Worm (Caenorhabditis elegans) whole organism, young adult: ENCODE results near the gene T09A12.8.

Experiments used
- B0019.2 ChIP-seq: fragments of 200-800 bp; sonication (Bioruptor generic); conservative IDR thresholded peaks from 2 replicates; pipeline ENCODE4 v1.3.6; 2022; ENCODE audit warnings: missing genetic modification reagents, missing genetic modification characterization, missing compliant biosample characterization
- B0261.1 ChIP-seq: sonication (generic microtip); optimal IDR thresholded peaks from 2 replicates; lab custom pipeline; 2016; ENCODE audit warnings: mild to moderate bottlenecking, missing genetic modification characterization, moderate library complexity, missing compliant biosample characterization
- B0336.3 ChIP-seq: fragments of 200-800 bp; sonication (Bioruptor generic); IDR thresholded peaks from 2 replicates; pipeline ENCODE4 v1.3.6; 2022; ENCODE audit warnings: missing genetic modification characterization, missing compliant biosample characterization
- F10E7.11 ChIP-seq: sonication (generic microtip); optimal IDR thresholded peaks from 2 replicates; lab custom pipeline; 2017; ENCODE audit warnings: mild to moderate bottlenecking, missing genetic modification characterization, moderate library complexity, missing compliant biosample characterization
- F22D6.2 ChIP-seq: sonication (generic microtip); optimal IDR thresholded peaks from 2 replicates; lab custom pipeline; 2016; ENCODE audit warnings: mild to moderate bottlenecking, missing genetic modification characterization, missing compliant biosample characterization
- F57C9.4 ChIP-seq: sonication (generic microtip); optimal IDR thresholded peaks from 2 replicates; lab custom pipeline; 2017; ENCODE audit warnings: mild to moderate bottlenecking, missing genetic modification characterization, missing compliant biosample characterization
- K11D2.4 ChIP-seq: fragments of 200-800 bp; sonication (Bioruptor generic); IDR thresholded peaks from 2 replicates; pipeline ENCODE4 v1.3.6; 2022; ENCODE audit warnings: missing genetic modification reagents, missing genetic modification characterization, missing compliant biosample characterization
- T26A5.8 ChIP-seq: sonication (generic microtip); optimal IDR thresholded peaks from 2 replicates; lab custom pipeline; 2016; ENCODE audit warnings: missing genetic modification characterization, missing compliant biosample characterization
- Y53G8AR.9 ChIP-seq: fragments of 200-800 bp; sonication (Bioruptor generic); conservative IDR thresholded peaks from 2 replicates; pipeline ENCODE4 v1.3.6; 2022; ENCODE audit warnings: missing genetic modification reagents, missing genetic modification characterization, missing compliant biosample characterization
- akir-1 ChIP-seq: fragments of 200-800 bp; sonication (Bioruptor generic); optimal IDR thresholded peaks from 2 replicates; lab custom pipeline; 2018; ENCODE audit warnings: mild to moderate bottlenecking, missing genetic modification characterization, moderate library complexity, missing compliant biosample characterization
- attf-5 ChIP-seq: fragments of 200-800 bp; sonication (Bioruptor generic); optimal IDR thresholded peaks from 2 replicates; lab custom pipeline; 2018; ENCODE audit warnings: mild to moderate bottlenecking, missing genetic modification characterization, missing compliant biosample characterization
- cebp-1 ChIP-seq, 2 experiments: fragments of 200-800 bp in 1 of 2; sonication (Bioruptor generic) in 1 of 2; sonication (generic microtip) in 1 of 2; IDR thresholded peaks in 1 of 2; optimal IDR thresholded peaks in 1 of 2; 2 replicates each; pipeline versions ENCODE4 v1.3.6 to Lab custom; 2017 to 2022; ENCODE audit warnings: missing compliant biosample characterization in 2 of 2, missing genetic modification characterization in 2 of 2, mild to moderate bottlenecking in 1 of 2, missing genetic modification reagents in 1 of 2, moderate library complexity in 1 of 2
- ceh-100 ChIP-seq: fragments of 200-800 bp; sonication (Bioruptor generic); IDR thresholded peaks from 2 replicates; pipeline ENCODE4 v1.3.6; 2022; ENCODE audit warnings: missing genetic modification reagents, missing genetic modification characterization, missing compliant biosample characterization
- die-1 ChIP-seq: sonication (generic microtip); optimal IDR thresholded peaks from 2 replicates; lab custom pipeline; 2016; ENCODE audit warnings: missing genotype, mild to moderate bottlenecking, missing genetic modification characterization, missing compliant biosample characterization
- efl-1 ChIP-seq: fragments of 150-350 bp; optimal IDR thresholded peaks from 2 replicates; lab custom pipeline; 2014; ENCODE audit warnings: missing biosample characterization, missing genetic modification reagents, missing genetic modification characterization
- egl-18 ChIP-seq: fragments of 200-800 bp; sonication (Bioruptor generic); IDR thresholded peaks from 2 replicates; pipeline ENCODE4 v1.3.6; 2022; ENCODE audit warnings: missing genetic modification reagents, missing genetic modification characterization, missing compliant biosample characterization
- egrh-3 ChIP-seq: fragments of 200-800 bp; sonication (Bioruptor generic); IDR thresholded peaks from 2 replicates; pipeline ENCODE4 v1.3.6; 2022; ENCODE audit warnings: missing genetic modification reagents, missing genetic modification characterization, missing compliant biosample characterization
- fkh-3 ChIP-seq: sonication (generic microtip); optimal IDR thresholded peaks from 2 replicates; lab custom pipeline; 2016; ENCODE audit warnings: mild to moderate bottlenecking, missing genetic modification characterization, missing compliant biosample characterization
- gei-17 ChIP-seq: fragments of 200-800 bp; sonication (Bioruptor generic); optimal IDR thresholded peaks from 2 replicates; lab custom pipeline; 2018; ENCODE audit warnings: mild to moderate bottlenecking, missing genetic modification characterization, missing compliant biosample characterization
- hmg-1.2 ChIP-seq: fragments of 200-800 bp; sonication (Bioruptor generic); IDR thresholded peaks from 2 replicates; pipeline ENCODE4 v1.3.6; 2022; ENCODE audit warnings: missing genetic modification reagents, missing genetic modification characterization, missing compliant biosample characterization
- hmg-20 ChIP-seq: fragments of 200-800 bp; sonication (Bioruptor generic); IDR thresholded peaks from 2 replicates; pipeline ENCODE4 v1.3.6; 2022; ENCODE audit warnings: missing genetic modification reagents, missing genetic modification characterization, missing compliant biosample characterization
- let-526 ChIP-seq: fragments of 200-800 bp; sonication (Bioruptor generic); IDR thresholded peaks from 2 replicates; pipeline ENCODE4 v1.3.6; 2022; ENCODE audit warnings: missing genetic modification reagents, missing genetic modification characterization, missing compliant biosample characterization
- lin-54 ChIP-seq: fragments of 200-800 bp; sonication (Bioruptor generic); optimal IDR thresholded peaks from 2 replicates; lab custom pipeline; 2018; ENCODE audit warnings: mild to moderate bottlenecking, missing genetic modification characterization, missing compliant biosample characterization
- lir-1 ChIP-seq: fragments of 200-800 bp; sonication (Bioruptor generic); conservative IDR thresholded peaks from 2 replicates; pipeline ENCODE4 v1.3.6; 2022; ENCODE audit warnings: missing genetic modification reagents, missing genetic modification characterization, missing compliant biosample characterization
- madf-6 ChIP-seq: fragments of 200-800 bp; sonication (Bioruptor generic); IDR thresholded peaks from 2 replicates; pipeline ENCODE4 v1.3.6; 2022; ENCODE audit warnings: missing genetic modification reagents, missing genetic modification characterization, missing compliant biosample characterization
- mxl-1 ChIP-seq: sonication (generic microtip); optimal IDR thresholded peaks from 2 replicates; lab custom pipeline; 2016; ENCODE audit warnings: missing genetic modification characterization, missing compliant biosample characterization
- nfya-1 ChIP-seq: sonication (generic microtip); optimal IDR thresholded peaks from 2 replicates; lab custom pipeline; 2017; ENCODE audit warnings: antibody characterized with exemption, missing compliant biosample characterization, missing genetic modification characterization, borderline replicate concordance; ENCODE audit not compliant: insufficient read depth
- nhr-27 ChIP-seq: fragments of 200-800 bp; sonication (Bioruptor generic); optimal IDR thresholded peaks from 2 replicates; lab custom pipeline; 2018; ENCODE audit warnings: mild to moderate bottlenecking, missing genetic modification characterization, moderate library complexity, missing compliant biosample characterization
- nhr-80 ChIP-seq: sonication (generic microtip); optimal IDR thresholded peaks from 2 replicates; lab custom pipeline; 2016; ENCODE audit warnings: missing genetic modification characterization, missing compliant biosample characterization
- unc-130 ChIP-seq: sonication (generic microtip); optimal IDR thresholded peaks from 2 replicates; lab custom pipeline; 2016; ENCODE audit warnings: missing genetic modification reagents, missing genetic modification characterization, missing compliant biosample characterization
- unc-62 ChIP-seq: fragments of 150-350 bp; optimal IDR thresholded peaks from 2 replicates; lab custom pipeline; 2014; ENCODE audit warnings: missing biosample characterization, missing genetic modification reagents, missing genetic modification characterization
- xnd-1 ChIP-seq: sonication (generic microtip); optimal IDR thresholded peaks from 2 replicates; lab custom pipeline; 2016; ENCODE audit warnings: missing genotype, missing genetic modification reagents, missing genetic modification characterization, missing compliant biosample characterization
- zim-3 ChIP-seq: sonication (generic microtip); optimal IDR thresholded peaks from 2 replicates; lab custom pipeline; 2017; ENCODE audit warnings: mild to moderate bottlenecking, missing genetic modification characterization, moderate library complexity, missing compliant biosample characterization
- ztf-26 ChIP-seq: sonication (generic microtip); optimal IDR thresholded peaks from 2 replicates; lab custom pipeline; 2017; ENCODE audit warnings: missing genetic modification characterization, missing compliant biosample characterization

Gene T09A12.8

DNA sequence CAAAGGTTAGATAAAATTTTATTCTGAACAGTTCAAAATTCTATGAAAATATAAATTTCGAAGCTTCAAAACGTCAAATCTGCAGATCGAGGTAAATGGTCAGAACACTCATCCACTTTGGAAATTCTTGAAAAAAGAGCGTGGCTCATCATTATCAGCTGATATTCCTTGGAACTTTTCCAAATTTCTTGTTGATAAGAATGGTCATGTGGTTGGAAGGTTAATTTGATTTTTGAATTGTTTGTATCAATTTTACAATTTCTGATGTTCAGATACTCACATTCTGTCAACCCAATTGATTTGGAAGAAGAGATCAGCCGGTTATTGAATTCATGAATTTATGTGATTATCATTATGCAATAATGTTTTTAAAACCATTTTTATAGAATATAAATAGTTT, 20.4 kb downstream of the T09A12.8 start:
- peak; percentile 14 for TF ChIP-seq nhr-80 (tag; lab: Kevin White, UChicago)
- no peak for TF ChIP-seq hmg-1.2 (GFP tag; lab: Robert Waterston, UW)

DNA sequence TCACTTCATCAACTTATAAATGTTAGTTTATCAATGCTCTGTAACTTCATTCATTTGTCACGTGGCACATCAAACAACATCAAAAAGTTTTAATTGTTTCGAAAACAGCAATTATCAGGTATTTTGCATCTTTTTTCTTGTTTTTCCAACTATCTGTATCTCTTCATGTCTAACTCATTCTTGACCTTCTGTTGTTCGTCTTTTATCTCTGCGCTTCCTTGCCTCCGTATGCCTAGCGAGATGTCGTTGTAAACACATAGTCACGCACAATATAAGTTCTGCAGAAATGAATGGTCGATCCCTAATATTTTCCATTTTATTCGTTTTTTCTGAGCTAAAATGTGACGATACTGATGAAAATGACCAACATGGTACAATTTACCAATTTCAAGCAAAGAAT, 21.6 kb downstream of the T09A12.8 start, which contains the start of gene gpx-6:
Gene gpx-6 (plus strand): TSS at position 257 of the 400 bp plus-strand sequence.
- TF ChIP-seq attf-5 (GFP tag; lab: Kevin White, UChicago) (no peak), lin-54 (no peak), F22D6.2 (tag; lab: Kevin White, UChicago) (no peak), unc-130 (GFP tag; lab: Kevin White, UChicago) (no peak), T26A5.8 (tag; lab: Kevin White, UChicago) (no peak), die-1 (tag; lab: Kevin White, UChicago) (no peak), zim-3 (tag; lab: Kevin White, UChicago) (no peak), B0019.2 (GFP tag; lab: Robert Waterston, UW) (no peak), nfya-1 (tag; lab: Kevin White, UChicago) (no peak), egrh-3 (no peak), ceh-100 (GFP tag; lab: Robert Waterston, UW) (no peak), akir-1 (GFP tag; lab: Kevin White, UChicago) (no peak), unc-62 (no peak), nhr-80 (tag; lab: Kevin White, UChicago) (no peak), cebp-1 (GFP tag; IDR thresholded peaks at IDR 0.05; lab: Robert Waterston, UW) (no peak), cebp-1 (tag; optimal IDR thresholded peaks at IDR 0.05; lab: Kevin White, UChicago) (no peak), Y53G8AR.9 (GFP tag; lab: Robert Waterston, UW) (no peak), madf-6 (GFP tag; lab: Robert Waterston, UW) (no peak), K11D2.4 (GFP tag; lab: Robert Waterston, UW) (no peak)

DNA sequence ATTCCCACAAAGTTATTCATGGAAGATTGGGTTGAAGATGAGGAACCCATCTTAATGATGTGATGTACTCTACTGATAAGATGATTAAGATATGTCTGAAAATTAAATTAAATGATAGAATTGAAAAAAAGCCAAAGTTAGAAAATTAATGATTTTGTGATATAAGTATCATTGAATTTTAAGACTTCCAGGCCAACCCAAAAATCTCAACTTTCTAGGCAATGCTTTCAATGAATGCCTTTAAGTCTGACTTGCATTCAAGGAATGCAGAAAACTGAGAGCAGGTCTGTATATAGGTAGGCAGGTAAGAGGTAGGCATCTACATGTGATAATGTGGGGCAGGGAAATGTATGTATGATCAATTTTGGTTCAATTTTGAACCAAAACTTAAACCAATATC, 23.5 kb downstream of the T09A12.8 start, which contains the start of gene ocr-2:
Gene ocr-2 (minus strand): TSS at position 101 of the 400 bp plus-strand sequence.
- TF ChIP-seq B0336.3 (GFP tag; lab: Robert Waterston, UW) (no peak), akir-1 (GFP tag; lab: Kevin White, UChicago) (no peak), efl-1 (no peak), egl-18 (no peak), lin-54 (no peak), xnd-1 (tag; lab: Kevin White, UChicago) (no peak), F10E7.11 (tag; lab: Kevin White, UChicago) (no peak), ztf-26 (tag; lab: Kevin White, UChicago) (no peak), mxl-1 (tag; lab: Kevin White, UChicago) (no peak), let-526 (GFP tag; lab: Robert Waterston, UW) (no peak)

DNA sequence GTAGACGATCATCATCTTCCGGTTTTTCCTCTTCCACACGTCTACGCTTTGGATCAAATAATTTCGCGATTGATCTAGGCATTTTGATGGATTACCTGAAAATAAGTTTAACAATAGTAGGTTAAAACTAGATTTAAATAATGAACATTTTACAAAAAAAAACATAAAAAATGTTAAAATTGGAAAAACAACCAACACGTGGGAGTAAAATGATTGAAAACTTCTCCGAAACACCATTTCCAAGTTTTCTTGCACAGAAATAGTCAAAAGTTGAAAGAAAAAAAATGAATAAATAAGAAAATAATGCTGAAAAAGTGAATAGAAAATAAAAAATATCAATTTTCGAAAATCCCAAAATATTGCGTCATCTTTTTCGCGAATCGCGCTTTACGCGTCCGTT, 31.8 kb downstream of the T09A12.8 start, which contains the start of gene C07G1.7:
Gene C07G1.7 (minus strand): TSS at position 101 of the 400 bp plus-strand sequence.
- TF ChIP-seq fkh-3 (tag; lab: Kevin White, UChicago) (no peak), gei-17 (no peak), ztf-26 (tag; lab: Kevin White, UChicago) (no peak), F57C9.4 (no peak), nhr-27 (tag; lab: Kevin White, UChicago) (no peak), hmg-20 (no peak), B0261.1 (tag; lab: Kevin White, UChicago) (no peak), lir-1 (GFP tag; lab: Robert Waterston, UW) (no peak)
